Fruit fly (Drosophila melanogaster) whole organism, embryonic: ENCODE results near the gene CG32447.

Experiments
- CG10462 ChIP-seq: fragments of 200-800 bp; sonication (Bioruptor generic); optimal IDR thresholded peaks from 2 replicates; lab custom pipeline; 2016; ENCODE audit warnings: missing biosample characterization, missing genetic modification characterization
- CG10543 ChIP-seq: fragments of 200-800 bp; sonication (Bioruptor generic); optimal IDR thresholded peaks from 3 replicates; lab custom pipeline; 2017; ENCODE audit warnings: missing biosample characterization, mild to moderate bottlenecking, missing genetic modification characterization, moderate library complexity
- CG11085 ChIP-seq: fragments of 200-800 bp; sonication (Bioruptor generic); IDR thresholded peaks from 2 replicates; pipeline ENCODE4 v1.3.6; 2022; ENCODE audit warnings: missing biosample characterization, missing genetic modification characterization
- CG12104 ChIP-seq: fragments of 200-800 bp; sonication (Bioruptor generic); optimal IDR thresholded peaks from 3 replicates; lab custom pipeline; 2016; ENCODE audit warnings: missing biosample characterization, missing genetic modification characterization
- CG12219 ChIP-seq: fragments of 200-800 bp; sonication (Bioruptor generic); optimal IDR thresholded peaks from 3 replicates; lab custom pipeline; 2018; ENCODE audit warnings: missing biosample characterization, mild to moderate bottlenecking, missing genetic modification characterization
- CG12744 ChIP-seq: fragments of 200-800 bp; sonication (Bioruptor generic); optimal IDR thresholded peaks from 2 replicates; lab custom pipeline; 2016; ENCODE audit warnings: missing biosample characterization, missing genetic modification characterization
- CG12769 ChIP-seq: fragments of 200-800 bp; sonication (Bioruptor generic); optimal IDR thresholded peaks from 2 replicates; lab custom pipeline; 2019; ENCODE audit warnings: missing biosample characterization, mild to moderate bottlenecking, missing genetic modification characterization, moderate library complexity
- CG13624 ChIP-seq: fragments of 200-800 bp; sonication (Bioruptor generic); optimal IDR thresholded peaks from 2 replicates; lab custom pipeline; 2016; ENCODE audit warnings: missing biosample characterization, missing genetic modification characterization
- CG15011 ChIP-seq: fragments of 200-800 bp; sonication (Bioruptor generic); optimal IDR thresholded peaks from 3 replicates; lab custom pipeline; 2018; ENCODE audit warnings: missing biosample characterization, mild to moderate bottlenecking, missing genetic modification characterization
- CG15269 ChIP-seq: fragments of 200-800 bp; sonication (Bioruptor generic); optimal IDR thresholded peaks from 2 replicates; lab custom pipeline; 2018; ENCODE audit warnings: missing biosample characterization, mild to moderate bottlenecking, missing genetic modification characterization, moderate library complexity
- CG16779 ChIP-seq: fragments of 200-800 bp; sonication (Bioruptor generic); IDR thresholded peaks from 2 replicates; pipeline ENCODE4 v1.3.6; 2022; ENCODE audit warnings: missing biosample characterization, missing genetic modification characterization
- CG1792 ChIP-seq: fragments of 200-800 bp; sonication (Bioruptor generic); optimal IDR thresholded peaks from 2 replicates; lab custom pipeline; 2016; ENCODE audit warnings: missing biosample characterization, missing genetic modification characterization
- CG18599 ChIP-seq: fragments of 200-800 bp; sonication (Bioruptor generic); optimal IDR thresholded peaks from 3 replicates; lab custom pipeline; 2017; ENCODE audit warnings: missing biosample characterization, missing genetic modification characterization, mild to moderate bottlenecking, moderate library complexity, missing genetic modification reagents
- CG30403 ChIP-seq: fragments of 200-800 bp; sonication (Bioruptor generic); optimal IDR thresholded peaks from 3 replicates; lab custom pipeline; 2016; ENCODE audit warnings: missing biosample characterization, missing genetic modification characterization
- CG31365 ChIP-seq: fragments of 200-800 bp; sonication (Bioruptor generic); optimal IDR thresholded peaks from 2 replicates; lab custom pipeline; 2018; ENCODE audit warnings: missing biosample characterization, mild to moderate bottlenecking, missing genetic modification characterization
- CG34376 ChIP-seq: fragments of 200-800 bp; sonication (Bioruptor generic); optimal IDR thresholded peaks from 2 replicates; lab custom pipeline; 2018; ENCODE audit warnings: missing biosample characterization, mild to moderate bottlenecking, missing genetic modification characterization
- CG3847 ChIP-seq: fragments of 200-800 bp; sonication (Bioruptor generic); IDR thresholded peaks from 2 replicates; pipeline ENCODE4 v1.3.6; 2022; ENCODE audit warnings: missing biosample characterization, missing genetic modification characterization
- CG6765 ChIP-seq: fragments of 200-800 bp; sonication (Bioruptor generic); optimal IDR thresholded peaks from 3 replicates; lab custom pipeline; 2017; ENCODE audit warnings: missing biosample characterization, mild to moderate bottlenecking, missing genetic modification characterization
- CG7372 ChIP-seq: fragments of 200-800 bp; sonication (Bioruptor generic); IDR thresholded peaks from 2 replicates; pipeline ENCODE4 v1.3.6; 2022; ENCODE audit warnings: missing biosample characterization, missing genetic modification characterization
- CG7839 ChIP-seq: fragments of 200-800 bp; sonication (Bioruptor generic); optimal IDR thresholded peaks from 3 replicates; lab custom pipeline; 2018; ENCODE audit warnings: missing biosample characterization, mild to moderate bottlenecking, missing genetic modification characterization, moderate library complexity
- CG7987 ChIP-seq: fragments of 200-800 bp; sonication (Bioruptor generic); optimal IDR thresholded peaks from 2 replicates; lab custom pipeline; 2018; ENCODE audit warnings: missing biosample characterization, mild to moderate bottlenecking, missing genetic modification characterization, moderate library complexity
- CG9215 ChIP-seq: fragments of 200-800 bp; sonication (Bioruptor generic); IDR thresholded peaks from 2 replicates; pipeline ENCODE4 v1.3.6; 2022; ENCODE audit warnings: missing biosample characterization, missing genetic modification characterization
- CG9437 ChIP-seq: fragments of 200-800 bp; sonication (Bioruptor generic); optimal IDR thresholded peaks from 2 replicates; lab custom pipeline; 2018; ENCODE audit warnings: missing biosample characterization, mild to moderate bottlenecking, missing genetic modification characterization
- CG9876 ChIP-seq: fragments of 200-800 bp; sonication (Bioruptor generic); optimal IDR thresholded peaks from 2 replicates; lab custom pipeline; 2016; ENCODE audit warnings: missing biosample characterization, missing genetic modification characterization
- CkIIα-i1 ChIP-seq: fragments of 200-800 bp; sonication (Bioruptor generic); IDR thresholded peaks from 2 replicates; pipeline ENCODE4 v1.3.6; 2022; ENCODE audit warnings: missing biosample characterization, missing genetic modification characterization
- Hr78 ChIP-seq, 2 experiments: fragments of 200-800 bp in 1 of 2; fragments of >200 bp in 1 of 2; sonication (Bioruptor generic) in 1 of 2; optimal IDR thresholded peaks; 2 replicates each; lab custom pipeline; 2017 to 2019; ENCODE audit warnings: missing biosample characterization in 2 of 2, missing genetic modification characterization in 2 of 2, mild to moderate bottlenecking in 1 of 2, moderate library complexity in 1 of 2
- Jarid2 ChIP-seq: fragments of 200-800 bp; sonication (Bioruptor generic); optimal IDR thresholded peaks from 3 replicates; lab custom pipeline; 2017; ENCODE audit warnings: mild to moderate bottlenecking, missing biosample characterization, missing genetic modification reagents, missing genetic modification characterization
- Meics ChIP-seq: fragments of 200-800 bp; sonication (Bioruptor generic); optimal IDR thresholded peaks from 2 replicates; lab custom pipeline; 2017; ENCODE audit warnings: missing biosample characterization, mild to moderate bottlenecking, missing genetic modification characterization
- Mrtf ChIP-seq: fragments of 200-800 bp; sonication (Bioruptor generic); IDR thresholded peaks from 3 replicates; pipeline ENCODE4 v1.3.6; 2022; ENCODE audit warnings: missing biosample characterization, missing genetic modification characterization
- Neu2 ChIP-seq: fragments of 200-800 bp; sonication (Bioruptor generic); optimal IDR thresholded peaks from 3 replicates; lab custom pipeline; 2016; ENCODE audit warnings: missing biosample characterization, missing genetic modification characterization, borderline replicate concordance
- Nf-YA ChIP-seq: fragments of 200-800 bp; sonication (Bioruptor generic); IDR thresholded peaks from 2 replicates; pipeline ENCODE4 v1.3.6; 2022; ENCODE audit warnings: missing biosample characterization, missing genetic modification characterization
- PHDP ChIP-seq: fragments of 200-800 bp; sonication (Bioruptor generic); optimal IDR thresholded peaks from 3 replicates; lab custom pipeline; 2018; ENCODE audit warnings: missing biosample characterization, mild to moderate bottlenecking, missing genetic modification characterization, moderate library complexity
- Ravus ChIP-seq: fragments of 200-800 bp; sonication (Bioruptor generic); IDR thresholded peaks from 2 replicates; pipeline ENCODE4 v1.3.6; 2022; ENCODE audit warnings: missing biosample characterization, missing genetic modification characterization
- Side ChIP-seq: fragments of 200-800 bp; sonication (Bioruptor generic); optimal IDR thresholded peaks from 2 replicates; lab custom pipeline; 2016; ENCODE audit warnings: missing biosample characterization, missing genetic modification characterization
- Xrp1 ChIP-seq: fragments of 200-800 bp; sonication (Bioruptor generic); IDR thresholded peaks from 2 replicates; pipeline ENCODE4 v1.3.6; 2022; ENCODE audit warnings: missing biosample characterization, missing genetic modification characterization
- da ChIP-seq: fragments of 200-800 bp; sonication (Bioruptor generic); optimal IDR thresholded peaks from 2 replicates; lab custom pipeline; 2016; ENCODE audit warnings: missing biosample characterization, missing genetic modification characterization
- dmrt11E ChIP-seq: fragments of 200-800 bp; sonication (Bioruptor generic); optimal IDR thresholded peaks from 3 replicates; lab custom pipeline; 2018; ENCODE audit warnings: missing biosample characterization, mild to moderate bottlenecking, missing genetic modification characterization, moderate library complexity
- dysf ChIP-seq: fragments of 200-800 bp; sonication (Bioruptor generic); IDR thresholded peaks from 3 replicates; pipeline ENCODE4 v1.3.6; 2022; ENCODE audit warnings: missing biosample characterization, missing genetic modification characterization
- eve ChIP-seq, 2 experiments: fragments of >200 bp; optimal IDR thresholded peaks; 2 replicates each; lab custom pipeline; 2017; ENCODE audit warnings: missing biosample characterization in 2 of 2, missing genetic modification characterization in 2 of 2
- exex ChIP-seq: fragments of 200-800 bp; sonication (Bioruptor generic); optimal IDR thresholded peaks from 4 replicates; lab custom pipeline; 2018; ENCODE audit warnings: missing biosample characterization, mild to moderate bottlenecking, missing genetic modification characterization, moderate library complexity
- gsb ChIP-seq: fragments of 200-800 bp; sonication (Bioruptor generic); IDR thresholded peaks from 2 replicates; pipeline ENCODE4 v1.3.6; 2022; ENCODE audit warnings: missing biosample characterization, missing genetic modification characterization
- lov ChIP-seq, 2 experiments: fragments of 200-800 bp in 1 of 2; fragments of >200 bp in 1 of 2; sonication (Bioruptor generic) in 1 of 2; IDR thresholded peaks in 1 of 2; optimal IDR thresholded peaks in 1 of 2; 2 replicates in 1 of 2; 3 replicates in 1 of 2; pipeline versions ENCODE4 v1.3.6 to Lab custom; 2017 to 2022; ENCODE audit warnings: missing biosample characterization in 1 of 2, missing genetic modification characterization in 1 of 2
- luna ChIP-seq: fragments of 200-800 bp; sonication (Bioruptor generic); optimal IDR thresholded peaks from 2 replicates; lab custom pipeline; 2016; ENCODE audit warnings: missing biosample characterization, missing genetic modification characterization
- pum ChIP-seq: fragments of 200-800 bp; sonication (Bioruptor generic); optimal IDR thresholded peaks from 2 replicates; lab custom pipeline; 2016; ENCODE audit warnings: missing biosample characterization, missing genetic modification characterization
- row ChIP-seq: fragments of 200-800 bp; sonication (Bioruptor generic); IDR thresholded peaks from 3 replicates; pipeline ENCODE4 v1.3.6; 2022; ENCODE audit warnings: missing biosample characterization, missing genetic modification characterization
- sisA ChIP-seq: fragments of 200-800 bp; sonication (Bioruptor generic); IDR thresholded peaks from 2 replicates; pipeline ENCODE4 v1.3.6; 2022; ENCODE audit warnings: missing biosample characterization, missing genetic modification characterization
- sr ChIP-seq: fragments of 200-800 bp; sonication (Bioruptor generic); IDR thresholded peaks from 3 replicates; pipeline ENCODE4 v1.3.6; 2022; ENCODE audit warnings: missing biosample characterization, missing genetic modification characterization
- stwl ChIP-seq: fragments of 200-800 bp; sonication (Bioruptor generic); optimal IDR thresholded peaks from 3 replicates; lab custom pipeline; 2018; ENCODE audit warnings: missing biosample characterization, mild to moderate bottlenecking, missing genetic modification characterization, moderate library complexity
- tll ChIP-seq, 2 experiments: fragments of 200-800 bp in 1 of 2; fragments of >200 bp in 1 of 2; sonication (Bioruptor generic) in 1 of 2; optimal IDR thresholded peaks; 2 replicates each; lab custom pipeline; 2017 to 2019; ENCODE audit warnings: missing biosample characterization in 2 of 2, missing genetic modification characterization in 2 of 2, mild to moderate bottlenecking in 1 of 2, moderate library complexity in 1 of 2
- usp ChIP-seq: fragments of >200 bp; optimal IDR thresholded peaks from 2 replicates; lab custom pipeline; 2017; ENCODE audit warnings: missing biosample characterization, missing genetic modification characterization
- zfh2 ChIP-seq: fragments of 200-800 bp; sonication (Bioruptor generic); optimal IDR thresholded peaks from 2 replicates; lab custom pipeline; 2016; ENCODE audit warnings: missing biosample characterization, missing genetic modification characterization

Gene CG32447

DNA sequence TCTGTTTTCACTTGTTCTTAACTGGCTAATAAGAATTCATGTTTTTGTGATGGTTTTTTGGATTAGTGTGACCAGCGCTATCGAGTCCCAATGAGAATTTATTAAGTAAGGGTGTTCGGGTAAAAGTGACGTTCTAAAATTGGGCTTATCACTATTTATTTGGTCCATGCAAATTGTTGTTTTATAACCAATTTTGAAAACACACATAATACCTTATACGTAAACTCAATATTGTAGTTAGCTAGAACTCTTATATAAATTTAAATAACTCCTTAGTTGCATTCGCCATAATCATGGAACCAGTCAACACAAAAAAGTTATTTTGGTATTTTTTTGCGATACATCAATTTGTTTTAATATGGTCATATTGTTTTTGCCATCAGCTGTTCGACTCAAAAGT is 26.5 kb downstream of the CG32447 start, which contains the start of the genes Als2 and CG11248 (continued):
- TF ChIP-seq PHDP (tag; lab: Kevin White, UChicago) (no peak), CG12104 (GFP tag; lab: Kevin White, UChicago) (peak; percentile 35), CG9215 (peak; percentile 64), CG12769 (tag; lab: Kevin White, UChicago) (no peak), Ravus (GFP tag; lab: Robert Waterston, UW) (no peak), CG7987 (GFP tag; lab: Kevin White, UChicago) (no peak), CG1792 (peak; percentile 26), CG3847 (peak; percentile 82), CkIIα-i1 (GFP tag; lab: Robert Waterston, UW) (no peak), Side (GFP tag; lab: Kevin White, UChicago) (peak; percentile 59), lov (optimal IDR thresholded peaks at IDR 0.05; lab: Kevin White, UChicago) (no peak), lov (GFP tag; IDR thresholded peaks at IDR 0.05; lab: Robert Waterston, UW) (no peak), CG11085 (no peak), CG34376 (no peak), Mrtf (GFP tag; lab: Robert Waterston, UW) (no peak), da (no peak), CG15269 (tag; lab: Kevin White, UChicago) (no peak), CG18599 (GFP tag; lab: Kevin White, UChicago) (no peak), CG7839 (tag; lab: Kevin White, UChicago) (peak; percentile 81), CG10462 (GFP tag; lab: Kevin White, UChicago) (peak; percentile 30), row (GFP tag; lab: Robert Waterston, UW) (peak; percentile 91), gsb (GFP tag; lab: Robert Waterston, UW) (no peak), CG6765 (GFP tag; lab: Kevin White, UChicago) (no peak), dysf (peak; percentile 76), tll (GFP tag; optimal IDR thresholded peaks at IDR 0.05; lab: Kevin White, UChicago) (peak in 1 of 2 experiments; percentile 29), CG16779 (GFP tag; lab: Robert Waterston, UW) (no peak), CG9437 (peak; percentile 24), sisA (GFP tag; lab: Robert Waterston, UW) (peak; percentile 76), CG7372 (GFP tag; lab: Robert Waterston, UW) (peak; percentile 68), luna (peak; percentile 47), eve (GFP tag; optimal IDR thresholded peaks at IDR 0.05; lab: Kevin White, UChicago) (no peak), CG10543 (no peak), Hr78 (GFP tag; optimal IDR thresholded peaks at IDR 0.05; lab: Kevin White, UChicago) (no peak), CG9876 (GFP tag; lab: Kevin White, UChicago) (peak; percentile 50), Neu2 (GFP tag; lab: Kevin White, UChicago) (no peak), Xrp1 (peak; percentile 77; the same call in 1 of the 2 replicates), CG12744 (no peak), dmrt11E (tag; lab: Kevin White, UChicago) (peak; percentile 84), CG12219 (peak; percentile 25), Jarid2 (GFP tag; lab: Kevin White, UChicago) (no peak), zfh2 (GFP tag; lab: Kevin White, UChicago) (peak; percentile 69), Meics (GFP tag; lab: Kevin White, UChicago) (peak; percentile 69), exex (tag; lab: Kevin White, UChicago) (no peak), CG31365 (tag; lab: Kevin White, UChicago) (no peak), stwl (tag; lab: Kevin White, UChicago) (peak; percentile 82), sr (GFP tag; lab: Robert Waterston, UW) (no peak), CG30403 (GFP tag; lab: Kevin White, UChicago) (peak; percentile 85), Nf-YA (no peak), pum (GFP tag; lab: Kevin White, UChicago) (peak; percentile 76), CG13624 (GFP tag; lab: Kevin White, UChicago) (peak; percentile 69), usp (GFP tag; lab: Kevin White, UChicago) (no peak), CG15011 (GFP tag; lab: Kevin White, UChicago) (no peak)
